Worm (Caenorhabditis elegans): ENCODE results near the gene F21D5.5.
"Not testable (repeated sequence)": the region's sequence is repeated elsewhere in the genome, so short reads cannot be mapped to it uniquely, and the experiment has no call there.

F21D5.5 gene

ce11 chrIV:8722801-8723200 lies 16.4 kb downstream of the F21D5.5 start:
- TF ChIP-seq dao-5 (tag; optimal IDR thresholded peaks at IDR 0.05) (no peak), W03F9.2 (tag; optimal IDR thresholded peaks at IDR 0.05) (no peak), him-1 (tag; optimal IDR thresholded peaks at IDR 0.05) (no peak)

DNA sequence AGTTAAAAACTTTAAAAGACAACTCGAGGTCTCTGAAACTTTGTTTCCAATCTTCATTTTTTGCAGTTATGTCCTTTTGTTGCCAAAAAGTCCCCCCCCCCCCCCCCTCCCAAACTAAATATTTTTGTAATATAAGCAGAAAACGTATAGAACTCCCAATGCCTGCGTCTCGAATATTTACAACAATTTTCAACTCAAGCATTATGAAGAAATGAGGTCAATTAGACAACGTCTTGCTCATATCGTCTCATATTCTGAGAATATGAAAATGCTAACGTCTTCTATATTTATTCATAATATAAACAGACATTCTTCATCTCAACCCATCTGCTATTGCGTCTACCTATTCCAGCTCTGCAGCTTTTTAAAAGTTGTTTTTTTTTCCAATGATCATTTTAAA lies 21.0 kb downstream of the F21D5.5 start, which contains the start of gene H23L24.1:
H23L24.1 (plus strand) TSS at position 301 of the 400 bp plus-strand sequence.
- TF ChIP-seq W03F9.2 (tag; optimal IDR thresholded peaks at IDR 0.05) (no peak), him-1 (tag; optimal IDR thresholded peaks at IDR 0.05) (no peak), dao-5 (tag; optimal IDR thresholded peaks at IDR 0.05) (no peak)

DNA sequence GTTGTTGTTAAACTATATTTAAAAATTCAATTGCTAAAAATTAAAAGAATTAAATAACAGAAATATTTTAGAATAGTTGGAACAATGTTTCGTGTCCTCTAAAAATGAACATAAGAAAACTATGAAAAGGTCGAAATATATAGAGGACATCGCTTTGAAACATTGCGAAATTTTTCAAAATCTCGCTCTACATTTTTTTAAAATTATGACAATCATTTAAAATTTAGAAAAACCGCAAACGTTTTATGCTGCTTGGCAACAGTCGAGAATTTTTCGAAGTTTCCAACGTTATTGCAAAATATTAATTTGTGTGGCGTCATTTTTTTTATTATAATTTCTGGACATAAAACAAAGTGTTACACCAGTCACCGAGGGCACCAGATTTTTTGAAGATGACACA lies 24.2 kb downstream of the F21D5.5 start, which contains the start of the genes parg-2 and ipla-5:
parg-2 (minus strand) TSS at position 101 of the 400 bp plus-strand sequence.
ipla-5 (plus strand) TSS at position 216 of the 400 bp plus-strand sequence.
- TF ChIP-seq dao-5, him-1, W03F9.2 (tag; optimal IDR thresholded peaks at IDR 0.05): not testable (repeated sequence)

DNA sequence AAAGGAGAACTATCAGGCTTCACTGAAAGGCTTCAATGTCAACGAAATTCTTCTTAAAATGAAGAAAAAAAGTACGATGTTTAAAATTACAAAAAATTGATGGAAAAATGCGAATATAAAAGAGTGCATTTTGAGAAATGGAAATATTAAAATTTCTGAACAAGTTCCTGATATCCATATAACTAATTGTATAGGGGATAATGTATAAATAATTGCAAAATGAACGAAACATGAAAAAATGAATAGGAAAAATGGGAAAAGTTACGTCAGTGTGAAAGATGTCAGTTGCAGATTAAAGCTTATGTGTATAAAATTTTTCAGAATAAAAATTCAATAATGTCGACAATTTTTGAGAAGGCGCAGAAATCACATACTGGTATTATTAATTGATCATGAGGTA lies 31.1 kb downstream of the F21D5.5 start:
- TF ChIP-seq him-1 (tag; optimal IDR thresholded peaks at IDR 0.05), result no peak

- TF ChIP-seq W03F9.2 (tag; optimal IDR thresholded peaks at IDR 0.05) (no peak), him-1 (tag; optimal IDR thresholded peaks at IDR 0.05) (no peak), dao-5 (tag; optimal IDR thresholded peaks at IDR 0.05) (no peak)
Measured at ce11 chrIV:8705504-8705903, 33.7 kb downstream of the F21D5.5 start, which contains the start of gene H23L24.4. TSS of gene H23L24.4 (minus strand) at chrIV:8705604.

ce11 chrIV:8697436-8697835 lies 41.8 kb downstream of the F21D5.5 start, which contains the start of gene ttll-11:
TSS of gene ttll-11 (plus strand) at chrIV:8697736.
- TF ChIP-seq dao-5 (tag; optimal IDR thresholded peaks at IDR 0.05), result no peak
- TF ChIP-seq W03F9.2 (tag; optimal IDR thresholded peaks at IDR 0.05), result no peak
- no peak for TF ChIP-seq him-1 (tag; optimal IDR thresholded peaks at IDR 0.05)

ce11 chrIV:8691486-8691885 lies 47.7 kb downstream of the F21D5.5 start, which contains the start of the genes hst-1 and ints-6:
TSS of gene hst-1 (minus strand) at chrIV:8691513.
TSS of gene ints-6 (plus strand) at chrIV:8691745.
- TF ChIP-seq him-1 (tag; optimal IDR thresholded peaks at IDR 0.05), result no peak
- TF ChIP-seq W03F9.2 (tag; optimal IDR thresholded peaks at IDR 0.05), result peak; percentile 65

DNA sequence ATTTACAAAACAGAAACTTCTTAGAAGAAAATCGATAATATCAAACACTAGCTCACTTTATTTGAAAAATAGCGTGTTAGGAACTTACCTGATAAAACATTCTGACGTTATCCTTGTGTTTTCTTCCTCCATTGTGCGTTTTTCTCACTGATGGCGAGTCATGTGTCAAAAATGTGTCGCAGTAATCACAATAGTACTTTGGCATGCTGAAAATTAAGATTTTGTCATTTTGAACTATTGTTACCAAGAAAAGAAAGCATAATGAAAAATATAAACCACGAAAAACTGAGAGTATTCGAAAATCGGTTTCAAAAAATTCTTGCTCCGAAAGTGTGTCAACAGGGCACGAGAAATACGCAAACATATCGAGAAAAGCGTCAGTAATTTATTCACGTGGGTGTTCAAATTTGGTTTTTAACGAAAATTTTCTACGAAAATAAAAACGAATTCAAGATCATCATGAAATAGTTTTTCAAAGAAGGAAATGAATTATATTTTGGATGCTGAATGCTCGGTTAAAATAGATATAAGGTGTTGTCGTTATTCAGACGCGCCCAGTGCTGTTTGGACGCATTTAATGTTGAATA lies 51.5 kb downstream of the F21D5.5 start, which contains the start of gene snrp-3:
snrp-3 (minus strand) TSS at position 206 of the 587 bp plus-strand sequence.
- TF ChIP-seq W03F9.2 (tag; optimal IDR thresholded peaks at IDR 0.05) (peak; percentile 85), him-1 (tag; optimal IDR thresholded peaks at IDR 0.05) (no peak)

DNA sequence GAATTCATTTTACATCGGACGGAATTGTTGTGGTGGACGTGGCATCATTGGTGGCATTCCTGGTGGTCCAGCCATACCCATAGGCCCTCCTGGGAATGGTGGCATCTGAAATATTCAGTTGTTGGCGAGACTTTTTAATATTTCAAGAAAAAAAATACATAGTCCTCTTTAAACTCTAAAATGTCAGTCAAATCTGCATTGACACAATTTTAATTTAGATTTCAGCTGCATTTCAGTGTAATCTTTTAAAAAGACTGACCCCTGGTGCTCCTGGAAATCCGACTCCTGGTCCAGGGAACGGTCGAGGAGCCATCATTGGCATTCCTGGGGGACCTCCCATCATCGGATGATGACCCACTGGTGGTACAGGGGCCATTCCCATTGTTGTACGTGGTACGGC lies 52.2 kb downstream of the F21D5.5 start:
- TF ChIP-seq dao-5 (tag; optimal IDR thresholded peaks at IDR 0.05) (no peak), him-1 (tag; optimal IDR thresholded peaks at IDR 0.05) (no peak), W03F9.2 (tag; optimal IDR thresholded peaks at IDR 0.05) (no peak)

DNA sequence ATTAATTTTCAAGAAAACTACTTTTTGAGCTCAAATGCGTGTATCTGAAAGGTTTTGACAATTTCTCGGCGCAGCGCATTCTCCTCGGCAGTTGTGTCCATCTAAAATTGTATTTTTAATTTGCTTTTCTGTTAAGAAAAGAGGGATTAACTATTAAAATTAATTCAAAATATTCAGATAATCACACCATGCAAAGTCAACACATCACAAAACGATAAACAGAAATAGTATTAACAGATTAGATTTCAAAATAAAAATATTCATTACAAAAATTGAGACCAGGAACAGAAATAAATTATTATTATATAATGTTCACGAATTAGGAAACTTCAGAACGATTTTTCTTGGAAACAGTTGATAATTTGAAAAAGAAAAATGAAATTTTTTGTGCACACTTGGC lies 52.7 kb downstream of the F21D5.5 start, which contains the start of gene pole-2:
pole-2 (minus strand) TSS at position 101 of the 400 bp plus-strand sequence.
- TF ChIP-seq dao-5 (tag; optimal IDR thresholded peaks at IDR 0.05) (no peak), him-1 (tag; optimal IDR thresholded peaks at IDR 0.05) (no peak), W03F9.2 (tag; optimal IDR thresholded peaks at IDR 0.05) (no peak)

Measured in whole organism, L4/young adult.